Fruit fly (Drosophila melanogaster) whole organism, wandering third instar larva: Measurements from ENCODE around the gene Cdk12.
A peak's percentile ranks its signal among the peaks of the same experiment; 100 is the strongest.

Experiments
- Abd-B ChIP-seq: fragments of >200 bp; optimal IDR thresholded peaks from 2 replicates; lab custom pipeline; 2017; ENCODE audit warnings: missing biosample characterization, missing genetic modification characterization
- CG32264 ChIP-seq: fragments of 200-800 bp; sonication (Bioruptor generic); optimal IDR thresholded peaks from 2 replicates; lab custom pipeline; 2016; ENCODE audit warnings: missing biosample characterization, missing genetic modification characterization
- CG9705 ChIP-seq: fragments of 200-800 bp; sonication (Bioruptor generic); optimal IDR thresholded peaks from 2 replicates; lab custom pipeline; 2018; ENCODE audit warnings: missing biosample characterization, mild to moderate bottlenecking, missing genetic modification characterization
- CrebA ChIP-seq: fragments of 200-800 bp; sonication (Bioruptor generic); optimal IDR thresholded peaks from 2 replicates; lab custom pipeline; 2016; ENCODE audit warnings: missing biosample characterization, mild to moderate bottlenecking, missing genetic modification characterization, borderline replicate concordance
- Dfd ChIP-seq: fragments of >200 bp; optimal IDR thresholded peaks from 2 replicates; lab custom pipeline; 2017; ENCODE audit warnings: missing biosample characterization, missing genetic modification characterization
- Dif ChIP-seq: fragments of 200-275, 200-300 bp; sonication (Bioruptor generic); optimal IDR thresholded peaks from 2 replicates; lab custom pipeline; 2018; ENCODE audit warnings: missing biosample characterization, missing genetic modification characterization; ENCODE audit not compliant: partially characterized antibody
- GATAd ChIP-seq: sonication (Bioruptor generic); optimal IDR thresholded peaks from 2 replicates; lab custom pipeline; 2016; ENCODE audit warnings: missing biosample characterization, missing genetic modification characterization
- HLH106 ChIP-seq: fragments of 200-800 bp; optimal IDR thresholded peaks from 3 replicates; lab custom pipeline; 2019; ENCODE audit warnings: missing biosample characterization, mild to moderate bottlenecking, missing genetic modification characterization, moderate library complexity
- Hnf4 ChIP-seq: fragments of 200-800 bp; sonication (Bioruptor generic); optimal IDR thresholded peaks from 2 replicates; lab custom pipeline; 2016; ENCODE audit warnings: missing biosample characterization, mild to moderate bottlenecking, missing genetic modification characterization
- Hr78 ChIP-seq: fragments of >200 bp; optimal IDR thresholded peaks from 2 replicates; lab custom pipeline; 2017; ENCODE audit warnings: missing biosample characterization, missing genetic modification characterization
- Hr83 ChIP-seq: fragments of 200-300 bp; sonication (Bioruptor generic); optimal IDR thresholded peaks from 2 replicates; lab custom pipeline; 2016; ENCODE audit warnings: missing biosample characterization, mild to moderate bottlenecking, missing genetic modification characterization, moderate library complexity; ENCODE audit not compliant: poor library complexity, severe bottlenecking
- Jra ChIP-seq: sonication (Bioruptor generic); optimal IDR thresholded peaks from 2 replicates; lab custom pipeline; 2016; ENCODE audit warnings: missing biosample characterization, missing genetic modification characterization
- Mio ChIP-seq: sonication (Bioruptor generic); optimal IDR thresholded peaks from 2 replicates; lab custom pipeline; 2016; ENCODE audit warnings: missing biosample characterization, missing genetic modification characterization
- Myc ChIP-seq: fragments of >200 bp; optimal IDR thresholded peaks from 2 replicates; lab custom pipeline; 2017
- N ChIP-seq: fragments of >200 bp; optimal IDR thresholded peaks from 2 replicates; lab custom pipeline; 2018; ENCODE audit warnings: missing biosample characterization, missing external identifiers, missing genetic modification characterization
- OdsH ChIP-seq: fragments of 200-800 bp; sonication (Bioruptor generic); optimal IDR thresholded peaks from 2 replicates; lab custom pipeline; 2016; ENCODE audit warnings: missing biosample characterization, mild to moderate bottlenecking, missing genetic modification characterization
- Rel ChIP-seq, 2 experiments: fragments of 200-800 bp; sonication (Bioruptor generic) in 1 of 2; optimal IDR thresholded peaks; 2 replicates in 1 of 2; 3 replicates in 1 of 2; lab custom pipeline; 2016 to 2019; ENCODE audit warnings: mild to moderate bottlenecking in 2 of 2, missing biosample characterization in 2 of 2, missing genetic modification characterization in 2 of 2, moderate library complexity in 1 of 2
- Sp1 ChIP-seq: fragments of 200-800 bp; sonication (Bioruptor generic); optimal IDR thresholded peaks from 3 replicates; lab custom pipeline; 2019; ENCODE audit warnings: missing biosample characterization, mild to moderate bottlenecking, missing genetic modification characterization, moderate library complexity
- Vsx2 ChIP-seq: fragments of 200-300, 225-300 bp; sonication (Bioruptor generic); optimal IDR thresholded peaks from 2 replicates; lab custom pipeline; 2018; ENCODE audit warnings: missing biosample characterization, missing genetic modification characterization; ENCODE audit not compliant: partially characterized antibody
- br ChIP-seq: fragments of 200-800 bp; sonication (Bioruptor generic); optimal IDR thresholded peaks from 2 replicates; lab custom pipeline; 2016; ENCODE audit warnings: missing biosample characterization, missing genetic modification characterization
- brk ChIP-seq: fragments of 200-800 bp; sonication (Bioruptor generic); optimal IDR thresholded peaks from 2 replicates; lab custom pipeline; 2016; ENCODE audit warnings: missing biosample characterization, mild to moderate bottlenecking, missing genetic modification characterization
- dl ChIP-seq, 2 experiments: fragments of 175-275, 200-275 bp in 1 of 2; fragments of 200-275 bp in 1 of 2; sonication (Bioruptor generic); optimal IDR thresholded peaks; lab custom pipeline; 2018; ENCODE audit warnings: mild to moderate bottlenecking in 2 of 2, missing biosample characterization in 2 of 2, missing genetic modification characterization in 2 of 2, moderate library complexity in 2 of 2; ENCODE audit not compliant: partially characterized antibody in 2 of 2, insufficient read depth in 1 of 2
- dmrt93B ChIP-seq: fragments of 200-800 bp; sonication (Bioruptor generic); optimal IDR thresholded peaks from 2 replicates; lab custom pipeline; 2018; ENCODE audit warnings: missing biosample characterization, mild to moderate bottlenecking, missing genetic modification characterization
- dsf ChIP-seq: sonication (Bioruptor generic); optimal IDR thresholded peaks from 2 replicates; lab custom pipeline; 2016; ENCODE audit warnings: missing biosample characterization, missing genetic modification characterization, borderline replicate concordance
- ey ChIP-seq: fragments of 200-800 bp; sonication (Bioruptor generic); optimal IDR thresholded peaks from 2 replicates; lab custom pipeline; 2016; ENCODE audit warnings: missing biosample characterization, missing genetic modification characterization
- foxo ChIP-seq, 2 experiments: fragments of 200-800 bp; sonication (Bioruptor generic); optimal IDR thresholded peaks; 2 replicates in 1 of 2; 3 replicates in 1 of 2; lab custom pipeline; 2016 to 2017; ENCODE audit warnings: missing biosample characterization in 2 of 2, missing genetic modification characterization in 2 of 2
- fru ChIP-seq: fragments of 200-800 bp; sonication (Bioruptor generic); optimal IDR thresholded peaks from 3 replicates; lab custom pipeline; 2016; ENCODE audit warnings: missing biosample characterization, mild to moderate bottlenecking, missing genetic modification characterization
- h ChIP-seq: fragments of 200-800 bp; sonication (Bioruptor generic); optimal IDR thresholded peaks from 3 replicates; lab custom pipeline; 2016; ENCODE audit warnings: missing biosample characterization, mild to moderate bottlenecking, missing genetic modification characterization
- jim ChIP-seq: fragments of 175-275, 200-325 bp; sonication (Bioruptor generic); optimal IDR thresholded peaks from 2 replicates; lab custom pipeline; 2016; ENCODE audit warnings: missing biosample characterization, mild to moderate bottlenecking, missing genetic modification characterization
- lola ChIP-seq: fragments of >200 bp; optimal IDR thresholded peaks from 2 replicates; lab custom pipeline; 2017; ENCODE audit warnings: missing biosample characterization, missing genetic modification characterization
- pan ChIP-seq: fragments of >200 bp; optimal IDR thresholded peaks from 2 replicates; lab custom pipeline; 2017
- psq ChIP-seq: fragments of 200-800 bp; sonication (Bioruptor generic); optimal IDR thresholded peaks from 3 replicates; lab custom pipeline; 2017; ENCODE audit warnings: missing biosample characterization, mild to moderate bottlenecking, missing genetic modification characterization, moderate library complexity
- rgr ChIP-seq: fragments of 200-800 bp; sonication (Bioruptor generic); optimal IDR thresholded peaks from 3 replicates; lab custom pipeline; 2016; ENCODE audit warnings: missing biosample characterization, mild to moderate bottlenecking, missing genetic modification characterization
- sage ChIP-seq: fragments of 200-800 bp; sonication (Bioruptor generic); optimal IDR thresholded peaks from 2 replicates; lab custom pipeline; 2016; ENCODE audit warnings: missing biosample characterization, mild to moderate bottlenecking, missing genetic modification characterization
- sv ChIP-seq: fragments of 200-800 bp; sonication (Bioruptor generic); optimal IDR thresholded peaks from 3 replicates; lab custom pipeline; 2016; ENCODE audit warnings: missing biosample characterization, missing genetic modification characterization
- tai ChIP-seq: sonication (Bioruptor generic); optimal IDR thresholded peaks from 2 replicates; lab custom pipeline; 2016; ENCODE audit warnings: missing biosample characterization, missing genetic modification characterization
- usp ChIP-seq: fragments of >200 bp; optimal IDR thresholded peaks from 2 replicates; lab custom pipeline; 2017; ENCODE audit warnings: missing biosample characterization, missing genetic modification characterization
- woc ChIP-seq: sonication (Bioruptor generic); optimal IDR thresholded peaks from 2 replicates; lab custom pipeline; 2016; ENCODE audit warnings: missing biosample characterization, mild to moderate bottlenecking, missing genetic modification characterization

Cdk12 gene

DNA sequence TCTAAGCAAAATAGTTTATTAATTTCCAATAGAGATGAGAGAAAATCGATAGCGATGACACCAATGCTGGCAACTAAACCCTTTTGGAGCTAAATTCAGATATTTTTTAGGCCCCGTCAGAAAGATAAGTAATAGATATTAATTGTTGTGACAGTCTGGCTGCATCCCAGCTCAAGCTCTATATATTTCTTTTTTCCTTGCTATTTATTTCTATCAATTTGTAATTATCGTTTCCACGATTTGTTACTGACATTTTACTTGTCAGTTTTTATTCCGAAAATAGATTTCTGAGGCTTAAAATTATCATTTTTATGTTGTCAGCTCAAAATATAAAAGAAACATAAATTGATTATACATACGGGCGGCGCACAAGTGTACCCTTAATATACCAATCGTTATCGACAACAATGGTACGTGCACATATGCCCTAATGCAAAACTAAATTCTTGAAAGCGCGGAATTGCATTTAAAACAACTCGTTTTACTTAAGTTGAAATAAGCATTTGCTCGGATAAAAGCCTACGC lies 52.8 kb downstream of the Cdk12 start, which contains the start of the genes CRIF and SMC5:
CRIF (minus strand) TSS at position 51 of the 525 bp plus-strand sequence.
SMC5 (plus strand) TSS at position 329 of the 525 bp plus-strand sequence.
- TF ChIP-seq psq = peak; percentile 40
- TF ChIP-seq Jra = peak; percentile 34
- TF ChIP-seq Rel (GFP tag; optimal IDR thresholded peaks at IDR 0.05; lab: Kevin White, UChicago) = no peak
- no peak for TF ChIP-seq Rel (tag; optimal IDR thresholded peaks at IDR 0.05; lab: Kevin White, UChicago)
- TF ChIP-seq Mio (GFP tag; lab: Kevin White, UChicago) = no peak
- TF ChIP-seq N = no peak
- no peak for TF ChIP-seq CG32264 (GFP tag; lab: Kevin White, UChicago)
- TF ChIP-seq Dif (GFP tag; lab: Kevin White, UChicago) = peak; percentile 86
- TF ChIP-seq Hr83 (GFP tag; lab: Kevin White, UChicago) = no peak
- TF ChIP-seq Hnf4 (GFP tag; lab: Kevin White, UChicago) = peak; percentile 64
- TF ChIP-seq Sp1 = no peak
- no peak for TF ChIP-seq dmrt93B
- TF ChIP-seq Abd-B (GFP tag; lab: Kevin White, UChicago) = no peak
- no peak for TF ChIP-seq Hr78 (GFP tag; lab: Kevin White, UChicago)
- TF ChIP-seq lola = no peak
- TF ChIP-seq GATAd (GFP tag; lab: Kevin White, UChicago) = no peak
- TF ChIP-seq dl (GFP tag; optimal IDR thresholded peaks at IDR 0.05; lab: Kevin White, UChicago; ENCODE audit: insufficient read depth in 1 of 2, partially characterized antibody in 2 of 2) = peak; percentile 18 to 62
- TF ChIP-seq CG9705 (GFP tag; lab: Kevin White, UChicago) = peak; percentile 56
- no peak for TF ChIP-seq dsf
- TF ChIP-seq Dfd (GFP tag; lab: Kevin White, UChicago) = no peak
- TF ChIP-seq Vsx2 (GFP tag; lab: Kevin White, UChicago) = peak; percentile 95
- TF ChIP-seq ey (GFP tag; lab: Kevin White, UChicago) = peak; percentile 47
- TF ChIP-seq sage (GFP tag; lab: Kevin White, UChicago) = no peak
- no peak for TF ChIP-seq foxo (GFP tag; optimal IDR thresholded peaks at IDR 0.05; lab: Kevin White, UChicago)
- TF ChIP-seq OdsH (GFP tag; lab: Kevin White, UChicago) = peak; percentile 45
- no peak for TF ChIP-seq rgr
- peak; percentile 86 for TF ChIP-seq woc (GFP tag; lab: Kevin White, UChicago)
- no peak for TF ChIP-seq br (GFP tag; lab: Kevin White, UChicago)
- TF ChIP-seq usp (GFP tag; lab: Kevin White, UChicago) = no peak
- TF ChIP-seq Myc = peak; percentile 91
- TF ChIP-seq sv (GFP tag; lab: Kevin White, UChicago) = peak; percentile 60
- TF ChIP-seq HLH106 = peak; percentile 59
- no peak for TF ChIP-seq pan
- TF ChIP-seq jim (GFP tag; lab: Kevin White, UChicago) = no peak
- no peak for TF ChIP-seq fru (GFP tag; lab: Kevin White, UChicago)
- TF ChIP-seq h (GFP tag; lab: Kevin White, UChicago) = no peak
- TF ChIP-seq brk (GFP tag; lab: Kevin White, UChicago) = no peak
- no peak for TF ChIP-seq CrebA
- TF ChIP-seq tai (GFP tag; lab: Kevin White, UChicago) = peak; percentile 83
